Fruit fly (Drosophila melanogaster): ENCODE results near the gene Chsy.

Gene Chsy

dm6 chrX:15622970-15623402 lies 29.7 kb upstream of the Chsy start (continued):
- peak; percentile 15 for TF ChIP-seq trh (GFP tag; optimal IDR thresholded peaks at IDR 0.05)
- TF ChIP-seq cad (GFP tag; optimal IDR thresholded peaks at IDR 0.05): no peak
- TF ChIP-seq HLH3B (GFP tag; IDR thresholded peaks at IDR 0.05): peak; percentile 93
- peak; percentile 45 for TF ChIP-seq CG11723 (GFP tag; optimal IDR thresholded peaks at IDR 0.05)
- TF ChIP-seq zfh2 (GFP tag; optimal IDR thresholded peaks at IDR 0.05): peak; percentile 80
- TF ChIP-seq al (GFP tag; IDR thresholded peaks at IDR 0.05): peak; percentile 88
- peak; percentile 53 for TF ChIP-seq CG7786 (GFP tag; optimal IDR thresholded peaks at IDR 0.05)
- peak; percentile 67 for TF ChIP-seq cato (GFP tag; optimal IDR thresholded peaks at IDR 0.05; ENCODE audit: borderline replicate concordance)
- peak; percentile 85 for TF ChIP-seq CG4730 (GFP tag; IDR thresholded peaks at IDR 0.05)
- TF ChIP-seq NFAT (GFP tag; IDR thresholded peaks at IDR 0.05): peak; percentile 84
- peak; percentile 26 for TF ChIP-seq CG17802 (tag; optimal IDR thresholded peaks at IDR 0.05)
- TF ChIP-seq sob (GFP tag; IDR thresholded peaks at IDR 0.05): peak; percentile 87
- 0 out of 2 replicates have a peak, but pooled peaks have one; percentile 50 for TF ChIP-seq chm (GFP tag; IDR thresholded peaks at IDR 0.05)
- peak; percentile 86 for TF ChIP-seq CG7372 (GFP tag; IDR thresholded peaks at IDR 0.05)
- no peak for TF ChIP-seq da (GFP tag; optimal IDR thresholded peaks at IDR 0.05)
- peak; percentile 54 for TF ChIP-seq CG1233 (GFP tag; optimal IDR thresholded peaks at IDR 0.05)
- TF ChIP-seq Opbp (GFP tag; IDR thresholded peaks at IDR 0.05; ENCODE audit: partially characterized antibody): no peak
- no peak for TF ChIP-seq sc (optimal IDR thresholded peaks at IDR 0.05)
- TF ChIP-seq sc (GFP tag; optimal IDR thresholded peaks at IDR 0.05): peak; percentile 36
- peak; percentile 45 for TF ChIP-seq CG15011 (GFP tag; optimal IDR thresholded peaks at IDR 0.05)
- no peak for TF ChIP-seq ftz-f1 (GFP tag; optimal IDR thresholded peaks at IDR 0.05)
- TF ChIP-seq Hr3 (GFP tag; optimal IDR thresholded peaks at IDR 0.05): peak; percentile 63
- TF ChIP-seq CG6654 (GFP tag; optimal IDR thresholded peaks at IDR 0.05): peak; percentile 29
- TF ChIP-seq ase (GFP tag; IDR thresholded peaks at IDR 0.05): peak; percentile 78
- no peak for TF ChIP-seq CG2129 (GFP tag; IDR thresholded peaks at IDR 0.05; ENCODE audit: partially characterized antibody)
- TF ChIP-seq dmrt11E (tag; optimal IDR thresholded peaks at IDR 0.05): no peak
- peak; percentile 82 for TF ChIP-seq sqz (GFP tag; optimal IDR thresholded peaks at IDR 0.05)
- TF ChIP-seq CG42726 (GFP tag; IDR thresholded peaks at IDR 0.05; ENCODE audit: partially characterized antibody): no peak
- TF ChIP-seq CG2678 (tag; optimal IDR thresholded peaks at IDR 0.05): peak; percentile 86
- TF ChIP-seq CG11696 (GFP tag; IDR thresholded peaks at IDR 0.05): peak; percentile 68
- TF ChIP-seq CG10209 (GFP tag; optimal IDR thresholded peaks at IDR 0.05): peak; percentile 60
- no peak for TF ChIP-seq BEAF-32 (GFP tag; optimal IDR thresholded peaks at IDR 0.05)
- no peak for TF ChIP-seq NC2α (GFP tag; optimal IDR thresholded peaks at IDR 0.05)
- TF ChIP-seq CG12391 (tag; optimal IDR thresholded peaks at IDR 0.05): peak; percentile 62
- TF ChIP-seq NfI (GFP tag; optimal IDR thresholded peaks at IDR 0.05): peak; percentile 74
- TF ChIP-seq Hsf (GFP tag; optimal IDR thresholded peaks at IDR 0.05): peak; percentile 72
- TF ChIP-seq prd (optimal IDR thresholded peaks at IDR 0.05): no peak
- peak; percentile 90 for TF ChIP-seq prd (GFP tag; IDR thresholded peaks at IDR 0.05)
- no peak for TF ChIP-seq Elba2 (GFP tag; optimal IDR thresholded peaks at IDR 0.05)
- peak; percentile 79 for TF ChIP-seq Xbp1 (GFP tag; optimal IDR thresholded peaks at IDR 0.05)
- peak; percentile 84 for TF ChIP-seq Optix (GFP tag; IDR thresholded peaks at IDR 0.05)
- TF ChIP-seq btn (GFP tag; optimal IDR thresholded peaks at IDR 0.05): peak; percentile 68
- peak; percentile 91 for TF ChIP-seq Ets65A (GFP tag)
- TF ChIP-seq org-1 (GFP tag; optimal IDR thresholded peaks at IDR 0.05): peak; percentile 72
- peak; percentile 71 for TF ChIP-seq CG11560 (tag; IDR thresholded peaks at IDR 0.05)
- peak; percentile 55 for TF ChIP-seq CG8388 (GFP tag; optimal IDR thresholded peaks at IDR 0.05)
- TF ChIP-seq CG17186 (GFP tag; optimal IDR thresholded peaks at IDR 0.05): peak; percentile 12
- TF ChIP-seq fd96Cb (tag; optimal IDR thresholded peaks at IDR 0.05): peak; percentile 80
- TF ChIP-seq disco-r (GFP tag; optimal IDR thresholded peaks at IDR 0.05): no peak
- peak; percentile 70 for TF ChIP-seq ssp (GFP tag; IDR thresholded peaks at IDR 0.05)
- no peak for TF ChIP-seq Neu2 (GFP tag; optimal IDR thresholded peaks at IDR 0.05; ENCODE audit: borderline replicate concordance)
- TF ChIP-seq Camta (GFP tag; optimal IDR thresholded peaks at IDR 0.05): peak; percentile 49

All from whole organism, embryonic.